Fruit fly (Drosophila melanogaster) ovary, adult (tissue): ENCODE measurements around the gene LManI.
A peak's percentile ranks its signal among the peaks of the same experiment; 100 is the strongest.

Experiments used
- CG17801 ChIP-seq: fragments of 200-800 bp; optimal IDR thresholded peaks from 2 replicates; lab custom pipeline; 2019; ENCODE audit warnings: missing biosample characterization, mild to moderate bottlenecking, missing genetic modification characterization, moderate library complexity; ENCODE audit not compliant: partially characterized antibody

Gene LManI

DNA sequence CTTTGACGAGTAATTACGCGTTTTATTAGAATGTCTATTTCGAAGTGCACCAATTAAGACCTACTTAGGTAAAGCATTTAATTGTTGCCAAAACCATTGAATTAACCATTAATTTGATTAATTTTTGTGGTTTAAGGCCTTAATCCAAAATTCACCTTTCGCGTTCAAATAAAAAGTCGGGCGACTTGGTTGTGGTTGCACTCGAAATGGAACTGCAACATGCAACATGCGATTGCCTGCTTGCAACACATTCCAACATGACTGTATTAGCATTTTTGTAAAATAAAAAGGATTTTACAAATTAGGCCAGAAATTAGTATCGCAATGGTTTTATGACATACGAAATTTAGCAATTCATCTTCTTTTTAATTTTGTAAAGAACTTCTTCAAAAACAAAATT, 17.8 kb upstream of the LManI start:
- TF ChIP-seq CG17801 (GFP tag; lab: Kevin White, UChicago) = no peak

DNA sequence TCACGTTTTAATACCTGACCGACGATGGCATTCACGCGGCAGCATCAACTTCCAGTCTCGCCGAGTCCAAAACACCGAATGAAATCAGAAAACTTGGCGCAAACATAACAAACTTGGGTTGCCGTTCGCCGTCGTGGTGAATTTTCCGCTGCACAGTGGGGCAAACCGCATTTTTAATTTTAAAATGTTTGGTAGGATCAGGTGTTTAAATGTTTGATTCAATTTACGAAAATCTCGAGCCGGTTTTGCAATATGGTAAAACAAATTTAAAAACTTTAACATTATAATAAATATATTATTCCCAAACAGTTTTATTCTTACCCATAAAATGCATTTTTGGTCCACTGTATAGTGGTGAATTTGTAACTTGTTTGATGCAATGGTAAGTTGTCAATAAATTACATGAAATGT, 17.2 kb upstream of the LManI start, which contains the start of gene RluA-1:
RluA-1 (minus strand) TSS at position 82 of the 411 bp plus-strand sequence.
- peak; percentile 72 for TF ChIP-seq CG17801 (GFP tag; lab: Kevin White, UChicago)

DNA sequence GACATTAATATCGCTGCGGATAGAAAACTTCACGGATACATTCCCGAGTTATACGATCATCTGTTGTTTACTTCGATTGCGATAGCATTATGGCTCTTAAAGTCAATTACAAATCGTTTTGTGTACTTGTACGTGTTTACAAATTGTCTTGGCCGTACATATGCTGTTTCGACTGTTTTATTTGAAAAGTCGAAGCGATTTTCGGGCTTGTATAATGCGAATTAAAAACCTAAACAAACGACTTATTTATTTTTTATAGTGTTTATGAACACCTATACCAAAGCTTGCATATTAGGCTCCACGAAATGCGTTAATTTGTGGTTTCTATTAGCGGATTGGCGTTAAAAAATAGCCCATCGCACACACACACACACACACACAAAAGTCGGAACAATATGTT, 15.2 kb upstream of the LManI start:
- no peak for TF ChIP-seq CG17801 (GFP tag; lab: Kevin White, UChicago)

DNA sequence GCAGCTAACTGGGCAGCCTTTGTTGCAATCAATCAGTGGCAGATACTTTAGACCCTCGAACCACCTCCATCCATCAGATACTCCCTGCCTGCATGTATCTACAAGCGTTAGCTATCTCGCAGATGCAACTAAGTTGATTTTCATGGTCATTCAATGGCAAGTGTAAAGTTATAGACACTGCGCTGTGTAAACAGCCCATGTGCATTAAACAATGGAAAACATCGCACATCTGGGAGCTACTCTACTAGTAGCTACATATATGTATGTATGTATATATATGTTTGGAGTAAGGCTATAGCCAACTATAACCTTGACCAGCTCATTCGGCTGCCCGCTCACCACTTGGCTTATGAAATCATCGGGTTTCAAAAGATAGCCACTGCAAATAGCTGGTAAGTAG, 13.2 kb upstream of the LManI start:
- no peak for TF ChIP-seq CG17801 (GFP tag; lab: Kevin White, UChicago)

DNA sequence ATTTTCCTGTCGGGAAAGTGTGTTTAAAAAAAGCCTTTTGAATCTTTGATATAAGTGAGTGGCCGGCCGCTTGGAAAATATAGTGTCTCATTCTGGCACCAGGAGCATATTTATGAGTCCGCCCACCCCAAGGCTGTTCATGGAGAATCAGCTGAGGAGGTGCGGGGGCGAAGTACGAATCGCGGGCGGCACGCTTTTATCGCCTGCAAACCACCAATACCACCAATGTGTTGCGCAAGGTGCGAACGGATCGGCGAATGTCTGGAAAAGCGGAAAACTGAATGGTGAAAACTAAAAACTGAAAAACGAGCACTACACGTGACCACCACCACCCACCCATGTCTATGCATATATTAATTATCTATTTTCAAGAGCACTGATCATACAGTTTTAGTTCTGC, 11.9 kb upstream of the LManI start:
- TF ChIP-seq CG17801 (GFP tag; lab: Kevin White, UChicago) = no peak

DNA sequence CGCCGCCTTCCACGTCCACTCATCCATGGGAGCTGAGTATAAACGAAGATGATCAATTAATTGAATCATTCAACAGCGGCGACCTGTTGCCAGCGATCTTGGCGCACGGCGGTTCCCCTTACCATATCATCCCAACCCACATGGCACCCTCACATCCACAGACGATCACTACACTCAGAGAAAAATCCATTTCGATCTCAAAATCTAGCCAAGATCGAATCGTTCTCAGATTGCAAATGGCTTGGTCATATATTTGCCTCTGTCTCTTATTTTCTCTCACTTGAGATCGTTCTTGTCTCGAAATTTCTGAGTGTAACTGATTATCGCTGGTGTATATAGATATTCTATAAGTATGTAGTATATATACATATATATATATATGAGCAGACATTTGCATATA, 11.3 kb upstream of the LManI start:
- no peak for TF ChIP-seq CG17801 (GFP tag; lab: Kevin White, UChicago)

DNA sequence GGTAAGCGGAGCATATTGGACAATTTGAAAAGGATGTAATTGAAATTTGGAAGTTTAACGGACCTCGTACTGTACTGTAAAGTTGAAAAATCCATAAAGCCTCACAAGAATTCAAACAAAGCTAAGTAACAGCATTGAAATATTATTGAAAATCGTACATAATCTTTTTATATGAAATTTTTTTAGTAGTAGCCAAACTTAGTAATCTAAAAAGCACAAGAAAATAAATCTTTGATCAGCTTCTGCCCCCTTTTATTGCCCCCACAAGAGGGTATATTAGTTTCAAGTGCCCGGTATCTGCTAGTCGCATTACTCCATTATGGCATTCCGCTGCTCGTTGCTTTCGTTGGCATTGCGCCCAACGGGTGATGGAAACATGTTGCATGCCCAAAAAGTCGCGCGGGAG, 9.8 kb upstream of the LManI start:
- no peak for TF ChIP-seq CG17801 (GFP tag; lab: Kevin White, UChicago)

DNA sequence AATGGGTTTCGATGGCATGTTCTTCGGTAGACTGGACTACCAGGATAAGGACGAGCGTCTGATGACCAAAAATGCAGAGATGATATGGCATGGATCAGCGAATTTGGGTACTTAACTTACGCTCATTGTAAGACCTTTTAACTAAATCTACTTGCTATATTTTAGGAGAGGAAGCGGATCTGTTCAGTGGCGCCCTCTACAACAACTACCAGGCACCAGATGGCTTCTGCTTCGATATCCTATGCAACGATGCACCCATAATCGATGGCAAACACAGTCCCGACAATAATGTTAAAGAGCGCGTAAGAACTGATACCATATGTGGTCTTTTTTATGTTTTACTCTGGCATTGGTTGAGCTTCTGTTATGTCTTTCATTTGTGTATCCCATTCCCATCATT, 1.9 kb upstream of the LManI start:
- TF ChIP-seq CG17801 (GFP tag; lab: Kevin White, UChicago) = no peak

DNA sequence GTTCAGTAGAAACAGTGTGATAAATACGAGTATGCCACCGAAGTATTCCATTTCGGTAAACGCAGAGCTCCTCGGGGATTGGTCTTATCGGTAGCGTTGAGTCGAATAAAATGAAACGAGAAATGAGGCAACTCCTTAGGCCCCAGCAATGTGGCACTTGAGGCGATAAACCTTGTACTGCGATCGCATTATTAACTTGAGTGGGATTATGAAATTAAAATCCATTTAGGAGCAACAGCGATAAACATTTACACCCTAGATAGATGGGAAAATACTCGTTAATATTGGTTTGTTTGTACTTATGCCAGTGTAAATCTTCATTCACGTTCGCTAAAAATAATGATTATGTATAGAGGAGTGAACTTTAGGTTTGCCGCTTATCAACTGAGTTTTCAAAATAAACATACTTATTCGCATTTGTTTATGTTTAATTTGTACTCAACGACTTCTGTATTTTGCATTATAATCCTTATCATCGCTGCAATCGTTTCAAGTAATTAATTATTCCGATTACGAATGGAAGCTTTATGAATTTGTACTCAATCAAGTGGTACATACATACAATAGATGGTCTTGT, 1.0 kb downstream of the LManI start:
- no peak for TF ChIP-seq CG17801 (GFP tag; lab: Kevin White, UChicago)

DNA sequence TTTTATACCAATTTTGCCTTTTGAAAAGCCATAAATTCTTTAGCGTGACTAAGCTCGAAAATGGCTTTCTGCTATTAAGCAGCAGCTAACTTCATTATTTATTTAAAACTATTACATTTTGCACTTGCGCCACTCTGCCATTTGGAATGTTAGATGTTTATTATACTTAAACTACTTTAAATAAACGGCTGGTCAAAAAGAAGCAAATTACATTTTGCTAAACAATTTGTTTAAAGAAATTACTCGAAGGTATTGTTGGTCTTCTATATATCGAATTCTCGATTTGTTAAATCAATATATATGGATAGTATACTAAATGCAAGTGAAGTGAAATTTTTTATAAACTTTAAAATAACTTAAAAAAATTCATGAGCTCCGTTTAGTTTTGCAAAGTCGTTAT, 4.7 kb downstream of the LManI start, which contains the start of gene ppk10:
ppk10 (minus strand) TSS at position 101 of the 400 bp plus-strand sequence.
- no peak for TF ChIP-seq CG17801 (GFP tag; lab: Kevin White, UChicago)

DNA sequence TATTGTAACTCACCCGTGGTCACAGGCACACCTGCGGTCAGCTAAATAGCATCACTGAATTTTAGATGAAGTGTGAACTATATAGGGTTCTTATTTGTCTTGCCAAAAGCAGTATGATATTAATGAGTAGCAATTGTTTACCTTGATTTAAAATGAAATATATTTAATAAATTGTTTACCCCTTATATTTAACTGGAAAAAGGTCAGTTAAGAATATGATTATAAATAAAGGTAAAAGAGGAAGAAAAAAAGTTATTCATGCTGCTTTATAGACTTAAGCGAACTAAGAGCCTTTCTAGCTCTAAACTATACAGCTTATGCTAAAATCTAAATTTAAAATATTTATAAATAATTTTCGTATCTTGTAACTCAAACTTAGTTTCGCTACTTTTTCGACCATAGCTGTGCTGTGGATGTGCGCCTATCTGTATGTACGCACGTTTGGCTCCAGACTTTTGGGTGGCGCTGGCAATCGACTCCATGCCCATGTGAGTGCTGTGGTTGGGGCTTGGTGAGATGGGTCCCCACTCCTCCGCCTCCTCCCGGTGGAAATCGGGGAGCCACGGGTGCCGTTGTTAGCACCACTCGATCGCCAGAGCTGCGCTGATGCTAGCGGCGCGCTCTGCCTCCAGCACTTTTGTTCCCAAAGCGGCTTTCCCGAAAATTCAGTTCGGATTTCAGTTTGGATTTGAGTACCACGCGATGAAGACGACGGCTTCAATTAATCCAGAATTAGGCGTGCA, 14.8 kb downstream of the LManI start, which contains the start of gene loh:
loh (plus strand) TSS at position 487 of the 743 bp plus-strand sequence.
- TF ChIP-seq CG17801 (GFP tag; lab: Kevin White, UChicago) = no peak

DNA sequence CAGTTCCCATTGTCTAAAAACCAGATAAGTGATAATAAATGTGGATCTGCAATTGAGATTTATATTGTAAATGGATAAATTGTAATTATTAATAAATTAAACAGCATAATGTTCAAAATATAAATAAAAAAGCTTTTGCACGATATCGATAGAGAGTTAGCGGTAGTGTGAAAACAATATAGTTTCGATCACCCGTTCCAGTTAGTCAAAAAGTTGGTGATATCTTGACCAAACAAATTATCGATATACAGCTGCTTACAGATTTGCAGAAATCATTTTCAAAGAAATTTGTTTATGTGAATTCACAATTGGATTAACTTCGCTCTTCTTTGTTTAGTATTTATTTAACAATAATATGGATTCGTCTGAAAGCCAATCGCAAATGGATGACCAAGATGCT, 17.9 kb downstream of the LManI start, which contains the start of gene Nse4:
Nse4 (plus strand) TSS at position 267 of the 400 bp plus-strand sequence.
- TF ChIP-seq CG17801 (GFP tag; lab: Kevin White, UChicago) = peak; percentile 31

DNA sequence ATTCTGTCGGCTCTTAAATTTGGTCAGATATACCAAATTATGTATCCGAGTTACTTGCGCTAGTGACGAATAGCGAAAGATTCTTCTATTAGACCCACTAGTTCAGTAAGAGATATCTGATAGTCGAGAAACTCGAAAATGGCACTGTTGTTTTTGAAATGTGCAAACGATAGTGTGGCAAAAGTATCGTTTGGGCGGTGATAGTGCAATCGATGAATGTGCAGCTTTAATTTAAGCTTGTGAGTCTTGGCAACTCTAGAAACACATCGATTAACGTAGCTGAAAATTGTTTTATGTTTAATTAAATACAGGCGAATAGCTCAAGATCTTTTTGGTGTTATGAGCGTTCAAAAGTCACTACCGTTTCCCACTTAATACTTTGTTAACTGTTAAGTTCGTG, 19.7 kb downstream of the LManI start, which contains the start of gene STUB1:
STUB1 (plus strand) TSS at position 232 of the 400 bp plus-strand sequence.
- peak; percentile 29 for TF ChIP-seq CG17801 (GFP tag; lab: Kevin White, UChicago)

DNA sequence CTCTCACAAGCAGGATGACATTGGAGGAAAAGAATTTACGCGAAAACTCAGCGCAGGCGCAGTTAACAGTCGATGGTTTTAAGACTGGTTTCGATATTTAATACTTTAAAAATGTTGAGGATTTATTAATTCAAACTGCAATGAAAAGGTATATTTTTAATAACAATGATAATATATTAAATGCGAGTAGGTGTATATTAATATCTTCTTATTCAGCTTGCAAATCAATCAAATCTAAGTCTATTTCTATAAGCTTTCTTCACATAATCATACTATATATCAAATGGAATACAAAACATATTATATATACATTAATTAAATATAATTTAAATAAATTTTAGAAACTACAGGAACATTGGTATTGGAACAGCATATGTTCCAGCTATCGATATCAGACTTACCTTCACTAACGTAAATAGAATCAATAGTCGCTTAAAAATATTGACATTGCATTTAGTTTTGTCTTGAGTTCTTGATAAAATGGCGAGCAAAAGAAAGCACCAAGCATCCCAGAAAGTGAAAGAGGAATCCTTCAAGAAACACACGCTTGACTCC, 21.4 kb downstream of the LManI start, which contains the start of the genes TBC1D16 and holn1:
TBC1D16 (minus strand) TSS at position 51 of the 555 bp plus-strand sequence.
holn1 (plus strand) TSS at position 390 of the 555 bp plus-strand sequence.
- no peak for TF ChIP-seq CG17801 (GFP tag; lab: Kevin White, UChicago)

DNA sequence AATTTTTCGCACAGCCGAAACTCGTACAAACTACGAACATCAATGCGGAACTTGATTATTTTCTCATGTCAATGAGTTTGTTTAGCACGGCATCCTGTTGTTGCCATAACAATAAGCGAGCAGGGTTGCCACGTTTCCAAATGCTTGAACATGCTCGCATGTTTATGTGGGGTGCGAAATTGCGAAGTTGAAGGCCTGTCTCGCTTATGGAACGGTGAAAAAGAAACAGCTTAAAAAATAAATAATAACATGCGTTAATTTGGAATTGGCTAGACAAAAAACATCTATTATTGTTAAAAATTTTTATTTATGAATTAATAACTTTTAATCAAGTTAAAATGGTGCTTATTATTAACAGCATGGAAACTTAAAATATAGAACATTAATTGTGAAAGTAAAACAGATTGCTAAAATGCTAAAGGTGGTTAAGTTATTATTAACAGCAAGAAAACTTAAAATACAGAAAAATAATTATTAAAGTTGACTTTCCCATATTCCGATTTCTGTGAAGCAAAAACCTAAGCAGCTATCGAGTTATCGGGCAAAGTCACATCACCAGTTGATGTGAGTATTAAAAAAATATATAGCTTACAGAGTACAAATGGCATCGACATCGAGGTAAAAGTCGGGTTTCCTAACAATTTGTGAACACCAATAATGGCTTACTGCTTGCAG, 26.1 kb downstream of the LManI start, which contains the start of the genes Bug22 and TfIIB:
Bug22 (minus strand) TSS at position 117 of the 675 bp plus-strand sequence.
TfIIB (plus strand) TSS at position 537 of the 675 bp plus-strand sequence.
- peak; percentile 46 for TF ChIP-seq CG17801 (GFP tag; lab: Kevin White, UChicago)
